Worm (Caenorhabditis elegans): ENCODE data around the gene F38B6.2.
A peak's percentile ranks its signal among the peaks of the same experiment; 100 is the strongest.

Gene F38B6.2

DNA sequence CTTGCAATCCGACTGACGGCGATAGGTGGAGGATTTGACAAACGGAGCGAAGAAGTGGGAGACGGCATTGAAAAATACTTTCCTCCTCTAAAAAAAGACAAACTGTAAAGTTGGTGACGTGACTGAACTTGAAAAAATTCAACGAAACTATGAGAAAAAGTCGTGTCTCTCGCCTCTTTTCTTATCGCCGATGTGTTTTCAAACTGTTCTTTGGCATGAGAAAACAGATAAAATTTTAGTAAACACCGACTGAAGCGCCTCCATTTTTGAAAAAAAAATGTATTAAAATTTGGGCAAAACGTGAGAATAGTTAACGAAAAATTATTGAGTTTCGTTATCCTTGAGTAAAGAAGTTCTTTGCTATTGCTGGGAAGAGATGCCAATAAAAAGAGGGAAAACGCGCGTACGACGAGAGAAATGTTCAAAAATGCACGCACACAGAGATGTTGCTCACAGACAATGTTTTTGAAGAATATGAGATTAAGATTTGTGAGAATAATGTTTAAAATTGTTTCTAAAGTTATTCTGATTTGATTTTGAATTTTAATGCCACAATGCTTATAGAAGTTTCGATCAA is 30.6 kb downstream of the F38B6.2 start:
- TF ChIP-seq nhr-2 (tag; optimal IDR thresholded peaks at IDR 0.05): no peak
- no peak for TF ChIP-seq lin-32 (GFP tag; optimal IDR thresholded peaks at IDR 0.05)
- no peak for TF ChIP-seq nhr-76 (tag; optimal IDR thresholded peaks at IDR 0.05)
- no peak for TF ChIP-seq ztf-11 (tag; optimal IDR thresholded peaks at IDR 0.05)

ce11 chrX:6729593-6729992 is 31.3 kb downstream of the F38B6.2 start, which contains the start of gene K11G12.6:
K11G12.6 (minus strand) TSS chrX:6729657.
- peak; percentile 13 for TF ChIP-seq nhr-237 (tag; optimal IDR thresholded peaks at IDR 0.05)
- TF ChIP-seq sem-2 (GFP tag; optimal IDR thresholded peaks at IDR 0.05): no peak
- peak; percentile 73 for TF ChIP-seq pha-4 (tag; optimal IDR thresholded peaks at IDR 0.05)

DNA sequence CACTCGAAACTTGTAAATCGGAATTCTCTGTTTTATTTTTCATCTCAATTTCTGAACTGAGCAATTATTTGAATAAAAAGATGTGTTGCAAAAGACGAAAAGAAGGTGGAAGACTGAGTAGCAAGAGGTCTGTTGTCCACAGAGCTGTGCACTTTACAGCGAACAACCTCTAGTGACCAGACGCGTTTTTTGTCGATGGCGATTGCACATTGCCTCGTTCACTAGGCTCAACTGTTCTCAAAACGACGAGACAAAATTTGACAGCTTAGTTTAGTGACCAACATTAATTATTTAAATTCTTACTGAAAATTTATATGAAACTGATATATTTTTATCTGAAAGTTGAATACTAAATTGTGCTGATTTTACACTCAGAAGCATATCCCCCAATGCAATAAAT is 34.9 kb downstream of the F38B6.2 start, which contains the start of gene R03E9.2:
R03E9.2 (minus strand) TSS at position 101 of the 400 bp plus-strand sequence.
- TF ChIP-seq hlh-1 (tag; optimal IDR thresholded peaks at IDR 0.05) (peak; percentile 84), snpc-4 (tag; optimal IDR thresholded peaks at IDR 0.05) (no peak)

DNA sequence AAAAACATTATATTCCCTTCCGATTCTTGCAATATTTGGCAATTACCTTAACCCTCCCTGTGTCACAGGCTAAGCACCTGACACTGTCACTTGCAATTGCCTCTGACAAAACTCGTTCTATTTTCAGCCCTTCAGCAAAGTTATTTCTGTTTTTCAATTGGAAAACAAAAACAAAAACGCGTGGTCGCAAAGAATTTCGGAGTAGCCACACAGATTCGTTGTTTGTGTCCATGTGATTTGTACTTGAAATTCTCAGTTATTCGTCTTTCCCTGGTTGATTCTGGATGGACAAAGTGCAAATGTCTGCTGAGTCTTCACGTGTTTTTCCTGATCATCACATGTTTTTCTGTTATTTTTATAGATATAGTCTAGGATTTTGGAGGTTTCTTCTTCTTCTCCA is 37.2 kb downstream of the F38B6.2 start:
- no peak for TF ChIP-seq flh-1 (GFP tag; optimal IDR thresholded peaks at IDR 0.05)
- no peak for TF ChIP-seq nhr-2 (tag; optimal IDR thresholded peaks at IDR 0.05)
- no peak for TF ChIP-seq bed-3 (GFP tag; optimal IDR thresholded peaks at IDR 0.05)
- no peak for TF ChIP-seq mls-2 (tag; optimal IDR thresholded peaks at IDR 0.05)
- no peak for TF ChIP-seq M03D4.4 (tag; optimal IDR thresholded peaks at IDR 0.05)
- no peak for TF ChIP-seq sem-2 (GFP tag; optimal IDR thresholded peaks at IDR 0.05)
- no peak for TF ChIP-seq mep-1 (tag; optimal IDR thresholded peaks at IDR 0.05)
- no peak for TF ChIP-seq tbx-8 (GFP tag; optimal IDR thresholded peaks at IDR 0.05)
- TF ChIP-seq ztf-11 (tag; optimal IDR thresholded peaks at IDR 0.05): no peak
- no peak for TF ChIP-seq sptf-1 (tag; optimal IDR thresholded peaks at IDR 0.05)
- TF ChIP-seq elt-1 (tag; optimal IDR thresholded peaks at IDR 0.05; ENCODE audit: borderline replicate concordance, insufficient read depth): no peak

ce11 chrX:6736358-6736991 is 38.1 kb downstream of the F38B6.2 start:
- TF ChIP-seq lin-13 (tag; optimal IDR thresholded peaks at IDR 0.05) (no peak), ces-1 (GFP tag; optimal IDR thresholded peaks at IDR 0.05) (peak; percentile 35), elt-1 (tag; optimal IDR thresholded peaks at IDR 0.05; ENCODE audit: borderline replicate concordance, insufficient read depth) (peak; percentile 9), pha-4 (tag; optimal IDR thresholded peaks at IDR 0.05) (no peak), zip-8 (tag; optimal IDR thresholded peaks at IDR 0.05) (no peak), elt-3 (tag; optimal IDR thresholded peaks at IDR 0.05) (peak; percentile 83)

- TF ChIP-seq sem-2 (GFP tag; optimal IDR thresholded peaks at IDR 0.05) (peak; percentile 22), snpc-4 (tag; optimal IDR thresholded peaks at IDR 0.05) (no peak), nhr-237 (tag; optimal IDR thresholded peaks at IDR 0.05) (peak; percentile 38), ces-1 (GFP tag; optimal IDR thresholded peaks at IDR 0.05) (peak; percentile 55), tbx-8 (GFP tag; optimal IDR thresholded peaks at IDR 0.05) (no peak), ceh-43 (GFP tag; optimal IDR thresholded peaks at IDR 0.05) (no peak), ztf-11 (tag; optimal IDR thresholded peaks at IDR 0.05) (no peak), unc-62 (GFP tag; optimal IDR thresholded peaks at IDR 0.05) (peak; percentile 69), lin-32 (GFP tag; optimal IDR thresholded peaks at IDR 0.05) (no peak), flh-1 (GFP tag; optimal IDR thresholded peaks at IDR 0.05) (no peak), pha-4 (tag; optimal IDR thresholded peaks at IDR 0.05) (peak; percentile 60), elt-1 (tag; optimal IDR thresholded peaks at IDR 0.05; ENCODE audit: borderline replicate concordance, insufficient read depth) (peak; percentile 88), ham-2 (GFP tag; optimal IDR thresholded peaks at IDR 0.05) (peak; percentile 62), mls-2 (tag; optimal IDR thresholded peaks at IDR 0.05) (peak; percentile 18), blmp-1 (tag; optimal IDR thresholded peaks at IDR 0.05) (peak; percentile 37), mep-1 (tag; optimal IDR thresholded peaks at IDR 0.05) (peak; percentile 35), lin-13 (tag; optimal IDR thresholded peaks at IDR 0.05) (peak; percentile 14), hlh-1 (tag; optimal IDR thresholded peaks at IDR 0.05) (peak; percentile 43), unc-120 (tag; optimal IDR thresholded peaks at IDR 0.05; ENCODE audit: poor library complexity, severe bottlenecking) (peak; percentile 58), elt-3 (tag; optimal IDR thresholded peaks at IDR 0.05) (peak; percentile 92)
These were observed 39.1 kb downstream of the F38B6.2 start for ce11 chrX:6737329-6738008.
